Worm (Caenorhabditis elegans): ENCODE measurements around the gene ZK938.11.

- TF ChIP-seq flt-1 (GFP tag; IDR thresholded peaks at IDR 0.05) (no peak), ref-1 (GFP tag; conservative IDR thresholded peaks at IDR 0.05) (no peak), ztf-23 (GFP tag; IDR thresholded peaks at IDR 0.05) (no peak), ztf-29 (GFP tag; IDR thresholded peaks at IDR 0.05) (no peak), cog-1 (tag; optimal IDR thresholded peaks at IDR 0.05) (no peak), klf-2 (GFP tag; conservative IDR thresholded peaks at IDR 0.05) (no peak), T22C8.4 (GFP tag; IDR thresholded peaks at IDR 0.05) (no peak), tab-1 (GFP tag; IDR thresholded peaks at IDR 0.05) (no peak), med-1 (GFP tag; optimal IDR thresholded peaks at IDR 0.05; ENCODE audit: insufficient read depth) (no peak)
Observed at ce11 chrII:9802642-9803041, 37.6 kb downstream of the ZK938.11 start, which contains the start of gene cyp-13A6.
